Fruit fly (Drosophila melanogaster) whole organism, pupa: ENCODE measurements around the gene CG18557.

ENCODE experiments used
- CG10348 ChIP-seq: fragments of 200-800 bp; sonication (Bioruptor generic); IDR thresholded peaks from 2 replicates; pipeline ENCODE4 v1.3.6; 2022; ENCODE audit warnings: missing biosample characterization, missing genetic modification characterization
- CG17806 ChIP-seq: fragments of 200-800 bp; sonication (Bioruptor generic); optimal IDR thresholded peaks from 2 replicates; lab custom pipeline; 2018; ENCODE audit warnings: missing biosample characterization, mild to moderate bottlenecking, missing genetic modification characterization, moderate library complexity
- CG32121 ChIP-seq: fragments of 200-800 bp; sonication (Bioruptor generic); IDR thresholded peaks from 2 replicates; pipeline ENCODE4 v1.3.6; 2022; ENCODE audit warnings: missing biosample characterization, missing genetic modification characterization
- CG8159 ChIP-seq: fragments of 200-800 bp; sonication (Bioruptor generic); optimal IDR thresholded peaks from 3 replicates; lab custom pipeline; 2018; ENCODE audit warnings: missing biosample characterization, mild to moderate bottlenecking, missing genetic modification characterization, moderate library complexity
- CG8301 ChIP-seq: fragments of 200-800 bp; sonication (Bioruptor generic); optimal IDR thresholded peaks from 2 replicates; lab custom pipeline; 2018; ENCODE audit warnings: missing biosample characterization, mild to moderate bottlenecking, missing genetic modification characterization
- Snoo ChIP-seq: fragments of 200-800 bp; sonication (Bioruptor generic); optimal IDR thresholded peaks from 3 replicates; lab custom pipeline; 2017; ENCODE audit warnings: missing biosample characterization, mild to moderate bottlenecking, missing genetic modification characterization, inconsistent platforms
- fd96Ca ChIP-seq: fragments of 200-800 bp; sonication (Bioruptor generic); IDR thresholded peaks from 3 replicates; pipeline ENCODE4 v1.3.6; 2022; ENCODE audit warnings: missing biosample characterization, missing genetic modification characterization
- gl ChIP-seq: fragments of 200-800 bp; sonication (Bioruptor generic); optimal IDR thresholded peaks from 2 replicates; lab custom pipeline; 2018; ENCODE audit warnings: missing biosample characterization, mild to moderate bottlenecking, missing genetic modification characterization
- rn ChIP-seq: fragments of 200-800 bp; sonication (Bioruptor generic); IDR thresholded peaks from 2 replicates; pipeline ENCODE4 v1.3.6; 2022; ENCODE audit warnings: missing biosample characterization, missing genetic modification characterization

DNA sequence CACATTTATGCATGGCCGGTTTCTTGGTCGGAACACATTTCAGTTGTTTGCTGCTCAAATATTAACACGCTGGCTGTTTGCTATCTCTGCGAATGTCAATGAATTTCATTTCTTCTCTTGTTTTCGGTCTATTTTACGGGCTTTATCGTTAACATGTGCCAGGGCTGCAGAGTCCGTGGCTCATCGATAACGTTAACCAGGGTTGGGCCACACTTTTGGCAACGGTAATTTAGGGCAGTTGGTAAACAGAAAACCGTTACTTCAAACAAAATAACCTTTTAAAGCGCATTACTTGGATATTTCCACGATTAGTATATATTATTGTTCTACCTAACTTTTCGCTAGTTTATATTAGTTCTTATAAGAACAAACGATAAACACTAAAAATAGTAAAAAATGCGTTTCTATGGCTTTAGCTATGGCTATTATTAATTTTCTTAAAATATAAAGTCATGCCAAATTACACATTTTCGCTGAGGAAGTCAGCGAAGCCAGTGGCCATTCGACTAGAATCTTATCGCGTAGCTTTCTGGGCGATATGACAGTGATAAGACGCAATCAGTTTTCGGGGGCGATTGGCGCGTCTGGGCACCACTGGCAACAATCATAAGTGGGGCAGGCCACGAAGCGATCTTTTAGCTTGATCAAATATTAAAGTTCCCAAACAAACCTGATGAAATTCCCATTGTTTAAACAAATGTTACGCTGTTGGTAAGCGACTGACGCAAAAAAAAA is 37.6 kb upstream of the CG18557 start:
- TF ChIP-seq CG8301 (tag; lab: Kevin White, UChicago), result no peak
- no peak for TF ChIP-seq CG10348
- peak; percentile 28 for TF ChIP-seq Snoo (tag; lab: Kevin White, UChicago)
- TF ChIP-seq gl, result no peak
- TF ChIP-seq rn (GFP tag; lab: Robert Waterston, UW), result no peak
- no peak for TF ChIP-seq CG17806 (tag; lab: Kevin White, UChicago)
- no peak for TF ChIP-seq CG8159 (tag; lab: Kevin White, UChicago)
- no peak for TF ChIP-seq fd96Ca (GFP tag; lab: Robert Waterston, UW)
- TF ChIP-seq CG32121 (GFP tag; lab: Robert Waterston, UW), result peak; percentile 20; the same call in 1 of the 2 replicates
